Worm (Caenorhabditis elegans): ENCODE data around the gene ins-9.

The ins-9 gene

ce11 chrX:8874748-8875147, 8.3 kb upstream of the ins-9 start, which contains the start of gene C06E2.1:
Gene C06E2.1 (minus strand): TSS chrX:8874848.
- TF ChIP-seq zip-5 (tag; optimal IDR thresholded peaks at IDR 0.05), result no peak
- no peak for TF ChIP-seq pag-3 (tag; optimal IDR thresholded peaks at IDR 0.05; ENCODE audit: borderline replicate concordance)
- TF ChIP-seq ceh-9 (tag; optimal IDR thresholded peaks at IDR 0.05), result no peak
- no peak for TF ChIP-seq T23F11.4 (GFP tag; optimal IDR thresholded peaks at IDR 0.05)
- no peak for TF ChIP-seq gmeb-2 (tag; optimal IDR thresholded peaks at IDR 0.05)
- TF ChIP-seq nfya-1 (tag; optimal IDR thresholded peaks at IDR 0.05), result no peak
- no peak for TF ChIP-seq elt-4 (tag; optimal IDR thresholded peaks at IDR 0.05)
- TF ChIP-seq tbx-2 (tag; optimal IDR thresholded peaks at IDR 0.05), result no peak
- no peak for TF ChIP-seq mec-3 (tag; optimal IDR thresholded peaks at IDR 0.05; ENCODE audit: borderline replicate concordance)
- no peak for TF ChIP-seq ceh-22 (tag; optimal IDR thresholded peaks at IDR 0.05)
- no peak for TF ChIP-seq syd-9 (tag; optimal IDR thresholded peaks at IDR 0.05)

DNA sequence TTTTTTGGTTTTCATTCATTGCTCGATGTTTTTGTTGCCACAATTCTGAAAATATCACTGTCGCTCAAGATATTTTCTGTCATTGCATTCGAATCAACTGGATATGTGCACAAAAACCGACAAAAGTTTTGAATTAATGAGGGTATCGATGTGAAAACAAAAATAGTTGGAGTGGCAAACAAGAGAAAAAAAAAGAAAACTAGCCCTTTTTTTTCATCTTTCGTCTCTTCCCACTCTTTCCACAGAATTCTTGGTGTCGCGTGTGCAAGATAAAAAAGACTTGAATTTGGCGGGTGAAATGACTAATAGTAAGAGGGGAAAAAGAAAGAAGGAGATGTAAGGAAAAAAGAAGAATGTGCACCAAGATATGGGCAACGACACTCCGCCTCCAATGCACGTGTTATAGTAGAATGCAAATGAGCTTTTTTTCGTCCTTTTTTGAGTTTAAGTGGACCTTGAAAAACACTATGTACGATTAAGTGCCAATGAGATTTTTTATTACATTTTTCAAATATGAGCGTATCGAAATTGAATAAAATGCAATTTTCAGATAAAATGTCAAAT, 2.7 kb upstream of the ins-9 start, which contains the start of the genes ubc-22 and ubc-21:
ubc-22 (minus strand) TSS at position 51 of the 564 bp plus-strand sequence.
ubc-21 (plus strand) TSS at position 514 of the 564 bp plus-strand sequence.
- TF ChIP-seq fax-1 (tag; optimal IDR thresholded peaks at IDR 0.05) (no peak), pax-1 (tag; optimal IDR thresholded peaks at IDR 0.05) (no peak), ceh-31 (tag; optimal IDR thresholded peaks at IDR 0.05) (no peak), zip-5 (tag; optimal IDR thresholded peaks at IDR 0.05) (no peak), pha-2 (tag; optimal IDR thresholded peaks at IDR 0.05) (no peak), ceh-14 (tag; optimal IDR thresholded peaks at IDR 0.05) (no peak), odd-2 (tag; optimal IDR thresholded peaks at IDR 0.05) (no peak), lim-6 (tag; optimal IDR thresholded peaks at IDR 0.05) (no peak), sox-4 (tag; optimal IDR thresholded peaks at IDR 0.05) (no peak), lin-11 (tag; optimal IDR thresholded peaks at IDR 0.05) (no peak), ets-4 (tag; optimal IDR thresholded peaks at IDR 0.05) (no peak), elt-2 (tag; optimal IDR thresholded peaks at IDR 0.05) (no peak), sdc-2 (tag; optimal IDR thresholded peaks at IDR 0.05) (no peak), elt-4 (tag; optimal IDR thresholded peaks at IDR 0.05) (no peak), C38D4.7 (GFP tag; optimal IDR thresholded peaks at IDR 0.05) (no peak), K02D7.2 (tag; optimal IDR thresholded peaks at IDR 0.05) (no peak), fkh-6 (tag; optimal IDR thresholded peaks at IDR 0.05) (no peak)

DNA sequence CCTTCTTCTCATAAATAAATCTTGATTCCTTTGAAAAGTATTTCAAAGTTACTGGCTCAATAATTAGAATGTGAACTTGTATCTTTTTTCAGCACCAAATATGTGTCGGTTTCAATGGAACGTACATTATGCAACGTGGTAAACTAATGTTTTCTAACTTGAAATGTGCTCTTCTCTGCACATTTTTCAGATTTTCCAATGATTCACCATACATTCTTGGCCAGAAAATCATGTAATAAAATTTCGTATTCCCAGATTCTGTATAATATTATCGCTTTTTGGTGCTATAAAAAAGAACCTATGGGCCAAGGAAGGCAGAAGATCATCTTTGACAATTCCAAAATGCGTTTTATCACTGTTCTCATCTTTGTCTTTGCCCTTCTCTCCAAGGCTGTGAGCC, 5.5 kb downstream of the ins-9 start, which contains the start of gene C06E2.9:
C06E2.9 (plus strand) TSS at position 301 of the 400 bp plus-strand sequence.
- no peak for TF ChIP-seq ceh-14 (tag; optimal IDR thresholded peaks at IDR 0.05)
- no peak for TF ChIP-seq pros-1 (tag; optimal IDR thresholded peaks at IDR 0.05)
- TF ChIP-seq pha-4 (tag; optimal IDR thresholded peaks at IDR 0.05), result no peak
- TF ChIP-seq pat-9 (tag; optimal IDR thresholded peaks at IDR 0.05), result no peak
- TF ChIP-seq dve-1 (tag; optimal IDR thresholded peaks at IDR 0.05), result no peak
- TF ChIP-seq nfya-1 (tag; optimal IDR thresholded peaks at IDR 0.05), result no peak
- TF ChIP-seq ref-2 (tag; optimal IDR thresholded peaks at IDR 0.05), result no peak
- no peak for TF ChIP-seq ahr-1 (tag; optimal IDR thresholded peaks at IDR 0.05)
- no peak for TF ChIP-seq fax-1 (tag; optimal IDR thresholded peaks at IDR 0.05)
- TF ChIP-seq ceh-19 (GFP tag; optimal IDR thresholded peaks at IDR 0.05), result no peak
- no peak for TF ChIP-seq ceh-6 (GFP tag; optimal IDR thresholded peaks at IDR 0.05)
- no peak for TF ChIP-seq zip-5 (tag; optimal IDR thresholded peaks at IDR 0.05)
- no peak for TF ChIP-seq dmd-4 (tag; optimal IDR thresholded peaks at IDR 0.05; ENCODE audit: borderline replicate concordance)
- TF ChIP-seq odd-2 (tag; optimal IDR thresholded peaks at IDR 0.05), result no peak
- no peak for TF ChIP-seq elt-4 (tag; optimal IDR thresholded peaks at IDR 0.05)
- TF ChIP-seq C38D4.7 (GFP tag; optimal IDR thresholded peaks at IDR 0.05), result no peak
- no peak for TF ChIP-seq pax-1 (tag; optimal IDR thresholded peaks at IDR 0.05)
- TF ChIP-seq fkh-6 (tag; optimal IDR thresholded peaks at IDR 0.05), result no peak

DNA sequence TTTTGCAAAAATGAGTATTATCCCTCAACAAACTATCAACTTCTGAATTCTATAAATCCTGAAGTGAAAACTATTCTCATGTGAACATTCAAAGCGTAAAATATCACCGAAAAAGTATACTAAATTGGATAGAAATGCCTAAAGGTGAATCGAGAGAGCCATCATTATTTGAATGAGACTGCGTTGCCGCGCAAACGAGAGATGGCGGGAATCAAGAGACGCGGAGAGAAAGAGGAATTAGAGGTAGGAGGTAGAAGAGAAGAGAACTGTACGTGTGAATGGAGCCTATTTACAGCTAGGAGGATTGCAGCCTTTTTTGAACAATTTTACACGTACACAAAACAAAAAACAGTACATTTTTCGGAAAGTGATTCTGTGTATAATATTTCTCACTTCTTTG, 6.9 kb downstream of the ins-9 start:
- no peak for TF ChIP-seq unc-55 (GFP tag; optimal IDR thresholded peaks at IDR 0.05)
- TF ChIP-seq sox-4 (tag; optimal IDR thresholded peaks at IDR 0.05), result no peak
- TF ChIP-seq unc-42 (tag; optimal IDR thresholded peaks at IDR 0.05), result no peak
- no peak for TF ChIP-seq ceh-18 (tag; optimal IDR thresholded peaks at IDR 0.05)
- TF ChIP-seq ets-4 (tag; optimal IDR thresholded peaks at IDR 0.05), result no peak
- no peak for TF ChIP-seq elt-2 (tag; optimal IDR thresholded peaks at IDR 0.05)
- no peak for TF ChIP-seq gmeb-2 (tag; optimal IDR thresholded peaks at IDR 0.05)
- TF ChIP-seq ceh-31 (tag; optimal IDR thresholded peaks at IDR 0.05), result no peak
- no peak for TF ChIP-seq ceh-45 (GFP tag; IDR thresholded peaks at IDR 0.05)
- TF ChIP-seq nfya-1 (tag; optimal IDR thresholded peaks at IDR 0.05), result no peak
- TF ChIP-seq ceh-30 (tag; optimal IDR thresholded peaks at IDR 0.05), result no peak
- TF ChIP-seq pha-4 (tag; optimal IDR thresholded peaks at IDR 0.05), result no peak
- TF ChIP-seq ceh-24 (tag; optimal IDR thresholded peaks at IDR 0.05), result no peak
- no peak for TF ChIP-seq pros-1 (tag; optimal IDR thresholded peaks at IDR 0.05)
- TF ChIP-seq tbx-7 (tag; optimal IDR thresholded peaks at IDR 0.05), result no peak
- TF ChIP-seq ama-1 (optimal IDR thresholded peaks at IDR 0.05), result no peak
- TF ChIP-seq che-1 (tag; optimal IDR thresholded peaks at IDR 0.05), result no peak

Data from whole organism, late embryonic.